In genomic region chrII:14799367-14799766, ce11 we compare ENCODE assay signal across 2 worm cellular contexts.
A peak's percentile ranks its signal among the peaks of the same experiment; 100 is the strongest.
TF ChIP-seq lines count a peak whose summit lies in the region.

No protein-coding gene starts in this region.

TF ChIP-seq in whole organism, L4 larva, 104 proteins besides CTCF, POLR2A, EP300 and RAD21:
- no peak for TF ChIP-seq snpc-4 (tag; optimal IDR thresholded peaks at IDR 0.05; lab: Kevin White, UChicago)
- TF ChIP-seq set-16 (GFP tag; IDR thresholded peaks at IDR 0.05; lab: Robert Waterston, UW) = peak; percentile 28; the same call in 1 of the 2 replicates
- no peak for TF ChIP-seq ceh-82 (tag; optimal IDR thresholded peaks at IDR 0.05; lab: Kevin White, UChicago)
- TF ChIP-seq nhr-42 (GFP tag; IDR thresholded peaks at IDR 0.05; lab: Robert Waterston, UW) = 0 out of 2 replicates have a peak, but pooled peaks have one; percentile 62
- peak; percentile 17; the same call in 1 of the 2 replicates for TF ChIP-seq dmd-6 (GFP tag; IDR thresholded peaks at IDR 0.05; lab: Robert Waterston, UW)
- 0 out of 2 replicates have a peak, but pooled peaks have one; percentile 7 for TF ChIP-seq ctbp-1 (GFP tag; IDR thresholded peaks at IDR 0.05; lab: Robert Waterston, UW)
- 0 out of 4 replicates have a peak, but pooled peaks of 1 of the 2 experiments have one; percentile 26 for TF ChIP-seq madf-5 (GFP tag; IDR thresholded peaks at IDR 0.05; lab: Robert Waterston, UW)
- TF ChIP-seq dmd-9 (GFP tag; IDR thresholded peaks at IDR 0.05; lab: Robert Waterston, UW) = 0 out of 2 replicates have a peak, but pooled peaks have one; percentile 54
- TF ChIP-seq zfp-3 (GFP tag; conservative IDR thresholded peaks at IDR 0.05; lab: Robert Waterston, UW) = 0 out of 2 replicates have a peak, but pooled peaks have one; percentile 10

TF ChIP-seq in whole organism, young adult, 124 proteins besides CTCF, POLR2A, EP300 and RAD21:
- TF ChIP-seq zfh-2 (GFP tag; conservative IDR thresholded peaks at IDR 0.05; lab: Robert Waterston, UW) (peak; percentile 56), nfya-1 (tag; optimal IDR thresholded peaks at IDR 0.05; lab: Kevin White, UChicago; ENCODE audit: borderline replicate concordance, insufficient read depth) (no peak), madf-6 (GFP tag; IDR thresholded peaks at IDR 0.05; lab: Robert Waterston, UW) (0 out of 2 replicates have a peak, but pooled peaks have one; percentile 16)
